Worm (Caenorhabditis elegans) whole organism, young adult: ENCODE results near the gene sre-38.

Experiments
- B0336.3 ChIP-seq: fragments of 200-800 bp; sonication (Bioruptor generic); IDR thresholded peaks from 2 replicates; pipeline ENCODE4 v1.3.6; 2022; ENCODE audit warnings: missing genetic modification characterization, missing compliant biosample characterization
- C06A6.2 ChIP-seq: fragments of 200-800 bp; sonication (Bioruptor generic); conservative IDR thresholded peaks from 2 replicates; pipeline ENCODE4 v1.3.6; 2022; ENCODE audit warnings: missing genetic modification characterization, missing compliant biosample characterization
- F33H1.4 ChIP-seq: fragments of 200-800 bp; sonication (Bioruptor generic); IDR thresholded peaks from 2 replicates; pipeline ENCODE4 v1.3.6; 2022; ENCODE audit warnings: missing genetic modification reagents, missing genetic modification characterization, missing compliant biosample characterization
- F39B2.1 ChIP-seq: fragments of 200-800 bp; sonication (Bioruptor generic); IDR thresholded peaks from 2 replicates; pipeline ENCODE4 v1.3.6; 2022; ENCODE audit warnings: missing genetic modification reagents, missing genetic modification characterization, missing compliant biosample characterization
- F49E8.2 ChIP-seq: sonication (generic microtip); optimal IDR thresholded peaks from 3 replicates; lab custom pipeline; 2017; ENCODE audit warnings: missing genetic modification characterization, mild to moderate bottlenecking, missing compliant biosample characterization, antibody characterized with exemption, moderate library complexity; ENCODE audit not compliant: insufficient read depth
- K12H6.12 ChIP-seq: fragments of 200-800 bp; sonication (Bioruptor generic); optimal IDR thresholded peaks from 2 replicates; lab custom pipeline; 2018; ENCODE audit warnings: mild to moderate bottlenecking, missing genetic modification characterization, missing compliant biosample characterization
- Y53F4B.3 ChIP-seq: fragments of 200-800 bp; sonication (Bioruptor generic); IDR thresholded peaks from 2 replicates; pipeline ENCODE4 v1.3.6; 2022; ENCODE audit warnings: missing genetic modification reagents, missing genetic modification characterization, missing compliant biosample characterization
- Y53G8AR.9 ChIP-seq: fragments of 200-800 bp; sonication (Bioruptor generic); conservative IDR thresholded peaks from 2 replicates; pipeline ENCODE4 v1.3.6; 2022; ENCODE audit warnings: missing genetic modification reagents, missing genetic modification characterization, missing compliant biosample characterization
- Y79H2A.3 ChIP-seq: fragments of 200-800 bp; sonication (Bioruptor generic); conservative IDR thresholded peaks from 2 replicates; pipeline ENCODE4 v1.3.6; 2022; ENCODE audit warnings: missing genetic modification reagents, missing genetic modification characterization, missing compliant biosample characterization
- aptf-2 ChIP-seq: fragments of 200-800 bp; sonication (Bioruptor generic); conservative IDR thresholded peaks from 2 replicates; pipeline ENCODE4 v1.3.6; 2022; ENCODE audit warnings: missing genetic modification reagents, missing genetic modification characterization, missing compliant biosample characterization
- attf-5 ChIP-seq: fragments of 200-800 bp; sonication (Bioruptor generic); optimal IDR thresholded peaks from 2 replicates; lab custom pipeline; 2018; ENCODE audit warnings: mild to moderate bottlenecking, missing genetic modification characterization, missing compliant biosample characterization
- attf-6 ChIP-seq: fragments of 200-800 bp; sonication (Bioruptor generic); IDR thresholded peaks from 2 replicates; pipeline ENCODE4 v1.3.6; 2022; ENCODE audit warnings: missing genetic modification reagents, missing genetic modification characterization, missing compliant biosample characterization
- ccch-3 ChIP-seq: fragments of 200-800 bp; sonication (Bioruptor generic); optimal IDR thresholded peaks from 2 replicates; lab custom pipeline; 2018; ENCODE audit warnings: mild to moderate bottlenecking, missing genetic modification characterization, missing compliant biosample characterization
- cebp-1 ChIP-seq, 2 experiments: fragments of 200-800 bp in 1 of 2; sonication (Bioruptor generic) in 1 of 2; sonication (generic microtip) in 1 of 2; IDR thresholded peaks in 1 of 2; optimal IDR thresholded peaks in 1 of 2; 2 replicates each; pipeline versions ENCODE4 v1.3.6 to Lab custom; 2017 to 2022; ENCODE audit warnings: missing compliant biosample characterization in 2 of 2, missing genetic modification characterization in 2 of 2, mild to moderate bottlenecking in 1 of 2, missing genetic modification reagents in 1 of 2, moderate library complexity in 1 of 2
- cebp-2 ChIP-seq: fragments of 200-800 bp; sonication (Bioruptor generic); IDR thresholded peaks from 2 replicates; pipeline ENCODE4 v1.3.6; 2022; ENCODE audit warnings: missing genetic modification characterization, missing compliant biosample characterization
- ceh-100 ChIP-seq: fragments of 200-800 bp; sonication (Bioruptor generic); IDR thresholded peaks from 2 replicates; pipeline ENCODE4 v1.3.6; 2022; ENCODE audit warnings: missing genetic modification reagents, missing genetic modification characterization, missing compliant biosample characterization
- ceh-27 ChIP-seq: fragments of 200-800 bp; sonication (Bioruptor generic); optimal IDR thresholded peaks from 2 replicates; lab custom pipeline; 2018; ENCODE audit warnings: mild to moderate bottlenecking, missing genetic modification characterization, moderate library complexity, missing compliant biosample characterization
- chd-7 ChIP-seq: sonication (generic microtip); optimal IDR thresholded peaks from 2 replicates; lab custom pipeline; 2016; ENCODE audit warnings: mild to moderate bottlenecking, missing genetic modification characterization, moderate library complexity, missing compliant biosample characterization
- die-1 ChIP-seq: sonication (generic microtip); optimal IDR thresholded peaks from 2 replicates; lab custom pipeline; 2016; ENCODE audit warnings: missing genotype, mild to moderate bottlenecking, missing genetic modification characterization, missing compliant biosample characterization
- dox-1 ChIP-seq: fragments of 200-800 bp; sonication (Bioruptor generic); IDR thresholded peaks from 2 replicates; pipeline ENCODE4 v1.3.6; 2022; ENCODE audit warnings: missing genetic modification reagents, missing genetic modification characterization, missing compliant biosample characterization
- egl-44 ChIP-seq: fragments of 200-800 bp; sonication (Bioruptor generic); IDR thresholded peaks from 2 replicates; pipeline ENCODE4 v1.3.6; 2022; ENCODE audit warnings: missing genetic modification reagents, missing genetic modification characterization, missing compliant biosample characterization
- fkh-3 ChIP-seq: sonication (generic microtip); optimal IDR thresholded peaks from 2 replicates; lab custom pipeline; 2016; ENCODE audit warnings: mild to moderate bottlenecking, missing genetic modification characterization, missing compliant biosample characterization
- gei-17 ChIP-seq: fragments of 200-800 bp; sonication (Bioruptor generic); optimal IDR thresholded peaks from 2 replicates; lab custom pipeline; 2018; ENCODE audit warnings: mild to moderate bottlenecking, missing genetic modification characterization, missing compliant biosample characterization
- hlh-12 ChIP-seq: sonication (generic microtip); optimal IDR thresholded peaks from 2 replicates; lab custom pipeline; 2016; ENCODE audit warnings: missing genetic modification characterization, missing compliant biosample characterization
- hlh-26 ChIP-seq: fragments of 200-800 bp; sonication (Bioruptor generic); conservative IDR thresholded peaks from 2 replicates; pipeline ENCODE4 v1.3.6; 2022; ENCODE audit warnings: missing genetic modification reagents, missing genetic modification characterization, missing compliant biosample characterization
- hmg-20 ChIP-seq: fragments of 200-800 bp; sonication (Bioruptor generic); IDR thresholded peaks from 2 replicates; pipeline ENCODE4 v1.3.6; 2022; ENCODE audit warnings: missing genetic modification reagents, missing genetic modification characterization, missing compliant biosample characterization
- hsf-1 ChIP-seq: fragments of 200-800 bp; sonication (Bioruptor generic); IDR thresholded peaks from 2 replicates; pipeline ENCODE4 v1.3.6; 2022; ENCODE audit warnings: missing genetic modification reagents, missing genetic modification characterization, missing compliant biosample characterization
- let-526 ChIP-seq: fragments of 200-800 bp; sonication (Bioruptor generic); IDR thresholded peaks from 2 replicates; pipeline ENCODE4 v1.3.6; 2022; ENCODE audit warnings: missing genetic modification reagents, missing genetic modification characterization, missing compliant biosample characterization
- lin-26 ChIP-seq: fragments of 200-800 bp; sonication (Bioruptor generic); IDR thresholded peaks from 2 replicates; pipeline ENCODE4 v1.3.6; 2022; ENCODE audit warnings: missing genetic modification reagents, missing genetic modification characterization, missing compliant biosample characterization
- madf-3 ChIP-seq: fragments of 200-800 bp; sonication (Bioruptor generic); IDR thresholded peaks from 2 replicates; pipeline ENCODE4 v1.3.6; 2022; ENCODE audit warnings: missing genetic modification reagents, missing genetic modification characterization, missing compliant biosample characterization
- madf-8 ChIP-seq: fragments of 200-800 bp; sonication (Bioruptor generic); conservative IDR thresholded peaks from 2 replicates; pipeline ENCODE4 v1.3.6; 2022; ENCODE audit warnings: missing genetic modification reagents, missing genetic modification characterization, missing compliant biosample characterization
- mel-28 ChIP-seq: sonication (generic microtip); optimal IDR thresholded peaks from 2 replicates; lab custom pipeline; 2016; ENCODE audit warnings: borderline replicate concordance, mild to moderate bottlenecking, missing genetic modification characterization, missing compliant biosample characterization
- mxl-1 ChIP-seq: sonication (generic microtip); optimal IDR thresholded peaks from 2 replicates; lab custom pipeline; 2016; ENCODE audit warnings: missing genetic modification characterization, missing compliant biosample characterization
- nfya-2 ChIP-seq: fragments of 200-800 bp; sonication (Bioruptor generic); IDR thresholded peaks from 2 replicates; pipeline ENCODE4 v1.3.6; 2022; ENCODE audit warnings: missing genetic modification reagents, missing genetic modification characterization, missing compliant biosample characterization
- nhr-179 ChIP-seq: sonication (generic microtip); optimal IDR thresholded peaks from 2 replicates; lab custom pipeline; 2016; ENCODE audit warnings: mild to moderate bottlenecking, missing genetic modification characterization, missing compliant biosample characterization
- nhr-27 ChIP-seq: fragments of 200-800 bp; sonication (Bioruptor generic); optimal IDR thresholded peaks from 2 replicates; lab custom pipeline; 2018; ENCODE audit warnings: mild to moderate bottlenecking, missing genetic modification characterization, moderate library complexity, missing compliant biosample characterization
- snpc-4 ChIP-seq, 5 experiments: fragments of 150-350 bp in 1 of 5; sonication (generic microtip) in 4 of 5; optimal IDR thresholded peaks; 2 replicates each; lab custom pipeline; 2014 to 2018; ENCODE audit warnings: missing genetic modification characterization in 5 of 5, missing biosample characterization in 3 of 5, antibody characterized with exemption in 2 of 5, mild to moderate bottlenecking in 2 of 5, missing compliant biosample characterization in 2 of 5, missing genotype in 2 of 5, moderate library complexity in 2 of 5, missing genetic modification reagents in 1 of 5
- sptf-2 ChIP-seq: fragments of 200-800 bp; sonication (Bioruptor generic); optimal IDR thresholded peaks from 2 replicates; lab custom pipeline; 2018; ENCODE audit warnings: mild to moderate bottlenecking, missing genetic modification characterization, missing compliant biosample characterization
- tbp1 ChIP-seq: fragments of 200-800 bp; sonication (Bioruptor generic); optimal IDR thresholded peaks from 2 replicates; lab custom pipeline; 2018; ENCODE audit warnings: mild to moderate bottlenecking, missing genetic modification characterization, missing compliant biosample characterization
- unc-130 ChIP-seq: sonication (generic microtip); optimal IDR thresholded peaks from 2 replicates; lab custom pipeline; 2016; ENCODE audit warnings: missing genetic modification reagents, missing genetic modification characterization, missing compliant biosample characterization
- unc-62 ChIP-seq: fragments of 150-350 bp; optimal IDR thresholded peaks from 2 replicates; lab custom pipeline; 2014; ENCODE audit warnings: missing biosample characterization, missing genetic modification reagents, missing genetic modification characterization
- xnd-1 ChIP-seq: sonication (generic microtip); optimal IDR thresholded peaks from 2 replicates; lab custom pipeline; 2016; ENCODE audit warnings: missing genotype, missing genetic modification reagents, missing genetic modification characterization, missing compliant biosample characterization
- zim-3 ChIP-seq: sonication (generic microtip); optimal IDR thresholded peaks from 2 replicates; lab custom pipeline; 2017; ENCODE audit warnings: mild to moderate bottlenecking, missing genetic modification characterization, moderate library complexity, missing compliant biosample characterization
- ztf-18 ChIP-seq: sonication (generic microtip); optimal IDR thresholded peaks from 2 replicates; lab custom pipeline; 2016; ENCODE audit warnings: missing genotype, mild to moderate bottlenecking, missing genetic modification characterization, missing compliant biosample characterization
- ztf-22 ChIP-seq: fragments of 200-800 bp; sonication (Bioruptor generic); optimal IDR thresholded peaks from 2 replicates; lab custom pipeline; 2018; ENCODE audit warnings: mild to moderate bottlenecking, missing genetic modification characterization, moderate library complexity, missing compliant biosample characterization
- ztf-6 ChIP-seq: fragments of 200-800 bp; sonication (Bioruptor generic); IDR thresholded peaks from 2 replicates; pipeline ENCODE4 v1.3.6; 2022; ENCODE audit warnings: missing genetic modification reagents, missing genetic modification characterization, missing compliant biosample characterization

Gene sre-38

DNA sequence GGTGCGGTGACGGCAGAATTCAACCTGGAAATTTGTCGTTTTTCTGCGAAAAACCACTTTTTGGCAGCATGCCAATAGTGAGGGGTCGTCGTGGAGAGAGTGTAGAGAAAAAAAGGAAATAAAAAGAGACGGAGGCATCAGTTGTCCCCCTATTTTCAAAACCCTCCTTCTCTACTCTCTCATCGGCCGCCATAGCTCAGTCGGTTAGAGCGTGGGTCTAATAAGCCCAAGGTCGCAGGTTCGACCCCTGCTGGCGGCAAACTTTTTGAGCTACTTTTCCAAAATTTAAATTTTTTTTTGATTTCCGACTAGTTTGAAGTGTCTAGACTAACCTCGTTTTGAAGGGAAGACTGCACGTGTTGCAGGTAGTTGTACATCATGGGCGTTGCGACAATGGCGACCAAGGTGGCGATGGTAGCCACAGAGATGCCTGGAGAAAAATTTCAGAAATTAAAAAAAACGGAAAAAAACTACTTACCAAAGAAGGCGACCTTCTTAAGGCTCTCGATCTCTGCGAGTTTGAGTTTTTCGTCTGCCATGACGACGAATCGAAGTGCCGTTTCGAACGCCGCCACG, 37.3 kb downstream of the sre-38 start, which contains the start of gene col-85 (continued):
- TF ChIP-seq F39B2.1 (GFP tag; lab: Robert Waterston, UW) (no peak), ztf-22 (GFP tag; lab: Kevin White, UChicago) (no peak), ceh-100 (peak; percentile 78), mxl-1 (tag; lab: Kevin White, UChicago) (peak; percentile 88), hsf-1 (GFP tag; lab: Robert Waterston, UW) (peak; percentile 52; the same call in 1 of the 2 replicates), let-526 (GFP tag; lab: Robert Waterston, UW) (0 out of 2 replicates have a peak, but pooled peaks have one; percentile 35), ztf-18 (tag; lab: Kevin White, UChicago) (peak; percentile 81), Y53G8AR.9 (peak; percentile 79), ceh-27 (GFP tag; lab: Kevin White, UChicago) (peak; percentile 36), dox-1 (GFP tag; lab: Robert Waterston, UW) (peak; percentile 95), hmg-20 (GFP tag; lab: Robert Waterston, UW) (peak; percentile 67), madf-3 (GFP tag; lab: Robert Waterston, UW) (peak; percentile 77; the same call in 1 of the 2 replicates), die-1 (tag; lab: Kevin White, UChicago) (peak; percentile 87), Y53F4B.3 (GFP tag; lab: Robert Waterston, UW) (no peak; the same call in 1 of the 2 replicates), chd-7 (tag; lab: Kevin White, UChicago) (peak; percentile 87), fkh-3 (tag; lab: Kevin White, UChicago) (peak; percentile 87), egl-44 (peak; percentile 89), mel-28 (tag; lab: Kevin White, UChicago) (peak; percentile 3), ztf-6 (GFP tag; lab: Robert Waterston, UW) (peak; percentile 81), F49E8.2 (tag; lab: Kevin White, UChicago) (peak; percentile 68), nhr-179 (peak; percentile 42), cebp-2 (GFP tag; lab: Robert Waterston, UW) (peak; percentile 77; the same call in 1 of the 2 replicates), B0336.3 (GFP tag; lab: Robert Waterston, UW) (peak; percentile 75), unc-130 (peak; percentile 62), ccch-3 (GFP tag; lab: Kevin White, UChicago) (peak; percentile 30), nhr-27 (peak; percentile 72), C06A6.2 (0 out of 2 replicates have a peak, but pooled peaks have one; percentile 35), hlh-26 (no peak), unc-62 (GFP tag; lab: Kevin White, UChicago) (no peak), nfya-2 (GFP tag; lab: Robert Waterston, UW) (0 out of 2 replicates have a peak, but pooled peaks have one; percentile 41), attf-6 (GFP tag; lab: Robert Waterston, UW) (peak; percentile 56; the same call in 1 of the 2 replicates), madf-8 (GFP tag; lab: Robert Waterston, UW) (no peak; the same call in 1 of the 2 replicates), snpc-4 (GFP tag; optimal IDR thresholded peaks at IDR 0.05; lab: Kevin White, UChicago) (peak; percentile 91), snpc-4 (tag; optimal IDR thresholded peaks at IDR 0.05; lab: Kevin White, UChicago) (peak; percentile 92 to 97 (median 95)), zim-3 (peak; percentile 79), K12H6.12 (peak; percentile 23), Y79H2A.3 (GFP tag; lab: Robert Waterston, UW) (no peak), sptf-2 (GFP tag; lab: Kevin White, UChicago) (peak; percentile 42), cebp-1 (GFP tag; IDR thresholded peaks at IDR 0.05; lab: Robert Waterston, UW) (no peak), cebp-1 (tag; optimal IDR thresholded peaks at IDR 0.05; lab: Kevin White, UChicago) (peak; percentile 81), aptf-2 (GFP tag; lab: Robert Waterston, UW) (0 out of 2 replicates have a peak, but pooled peaks have one; percentile 34), gei-17 (GFP tag; lab: Kevin White, UChicago) (peak; percentile 5), F33H1.4 (GFP tag; lab: Robert Waterston, UW) (peak; percentile 53), tbp1 (GFP tag; lab: Kevin White, UChicago) (peak; percentile 95), hlh-12 (tag; lab: Kevin White, UChicago) (peak; percentile 65), xnd-1 (no peak), lin-26 (GFP tag; lab: Robert Waterston, UW) (peak; percentile 98), attf-5 (GFP tag; lab: Kevin White, UChicago) (peak; percentile 84)
